Worm (Caenorhabditis elegans) whole organism, young adult: Measurements from ENCODE around the gene catp-6.
A peak's percentile ranks its signal among the peaks of the same experiment; 100 is the strongest.

Experiments
- B0035.1 ChIP-seq: sonication (generic microtip); optimal IDR thresholded peaks from 2 replicates; lab custom pipeline; 2016; ENCODE audit warnings: missing genetic modification characterization, mild to moderate bottlenecking, missing compliant biosample characterization, missing genotype, missing genetic modification reagents
- B0261.1 ChIP-seq: sonication (generic microtip); optimal IDR thresholded peaks from 2 replicates; lab custom pipeline; 2016; ENCODE audit warnings: mild to moderate bottlenecking, missing genetic modification characterization, moderate library complexity, missing compliant biosample characterization
- C06A6.2 ChIP-seq: fragments of 200-800 bp; sonication (Bioruptor generic); conservative IDR thresholded peaks from 2 replicates; pipeline ENCODE4 v1.3.6; 2022; ENCODE audit warnings: missing genetic modification characterization, missing compliant biosample characterization
- C17E4.6 ChIP-seq: fragments of 200-800 bp; sonication (Bioruptor generic); IDR thresholded peaks from 2 replicates; pipeline ENCODE4 v1.3.6; 2022; ENCODE audit warnings: missing genetic modification reagents, missing genetic modification characterization, missing compliant biosample characterization
- D2030.7 ChIP-seq: fragments of 200-800 bp; sonication (Bioruptor generic); IDR thresholded peaks from 2 replicates; pipeline ENCODE4 v1.3.6; 2022; ENCODE audit warnings: missing genetic modification reagents, missing genetic modification characterization, missing compliant biosample characterization
- F22D6.2 ChIP-seq: sonication (generic microtip); optimal IDR thresholded peaks from 2 replicates; lab custom pipeline; 2016; ENCODE audit warnings: mild to moderate bottlenecking, missing genetic modification characterization, missing compliant biosample characterization
- F33H1.4 ChIP-seq: fragments of 200-800 bp; sonication (Bioruptor generic); IDR thresholded peaks from 2 replicates; pipeline ENCODE4 v1.3.6; 2022; ENCODE audit warnings: missing genetic modification reagents, missing genetic modification characterization, missing compliant biosample characterization
- F37B4.10 ChIP-seq: fragments of 200-800 bp; sonication (Bioruptor generic); IDR thresholded peaks from 2 replicates; pipeline ENCODE4 v1.3.6; 2022; ENCODE audit warnings: missing genetic modification characterization, missing compliant biosample characterization
- F49E8.2 ChIP-seq: sonication (generic microtip); optimal IDR thresholded peaks from 3 replicates; lab custom pipeline; 2017; ENCODE audit warnings: missing genetic modification characterization, mild to moderate bottlenecking, missing compliant biosample characterization, antibody characterized with exemption, moderate library complexity; ENCODE audit not compliant: insufficient read depth
- F55B11.4 ChIP-seq: sonication (generic microtip); optimal IDR thresholded peaks from 2 replicates; lab custom pipeline; 2016; ENCODE audit warnings: missing compliant biosample characterization, missing genetic modification characterization, borderline replicate concordance; ENCODE audit not compliant: insufficient read depth
- K11D2.4 ChIP-seq: fragments of 200-800 bp; sonication (Bioruptor generic); IDR thresholded peaks from 2 replicates; pipeline ENCODE4 v1.3.6; 2022; ENCODE audit warnings: missing genetic modification reagents, missing genetic modification characterization, missing compliant biosample characterization
- K12H6.12 ChIP-seq: fragments of 200-800 bp; sonication (Bioruptor generic); optimal IDR thresholded peaks from 2 replicates; lab custom pipeline; 2018; ENCODE audit warnings: mild to moderate bottlenecking, missing genetic modification characterization, missing compliant biosample characterization
- Y53G8AR.9 ChIP-seq: fragments of 200-800 bp; sonication (Bioruptor generic); conservative IDR thresholded peaks from 2 replicates; pipeline ENCODE4 v1.3.6; 2022; ENCODE audit warnings: missing genetic modification reagents, missing genetic modification characterization, missing compliant biosample characterization
- akir-1 ChIP-seq: fragments of 200-800 bp; sonication (Bioruptor generic); optimal IDR thresholded peaks from 2 replicates; lab custom pipeline; 2018; ENCODE audit warnings: mild to moderate bottlenecking, missing genetic modification characterization, moderate library complexity, missing compliant biosample characterization
- attf-6 ChIP-seq: fragments of 200-800 bp; sonication (Bioruptor generic); IDR thresholded peaks from 2 replicates; pipeline ENCODE4 v1.3.6; 2022; ENCODE audit warnings: missing genetic modification reagents, missing genetic modification characterization, missing compliant biosample characterization
- bed-1 ChIP-seq: fragments of 200-800 bp; sonication (Bioruptor generic); IDR thresholded peaks from 2 replicates; pipeline ENCODE4 v1.3.6; 2022; ENCODE audit warnings: missing genetic modification reagents, missing genetic modification characterization, missing compliant biosample characterization
- cebp-1 ChIP-seq, 2 experiments: fragments of 200-800 bp in 1 of 2; sonication (Bioruptor generic) in 1 of 2; sonication (generic microtip) in 1 of 2; IDR thresholded peaks in 1 of 2; optimal IDR thresholded peaks in 1 of 2; 2 replicates each; pipeline versions ENCODE4 v1.3.6 to Lab custom; 2017 to 2022; ENCODE audit warnings: missing compliant biosample characterization in 2 of 2, missing genetic modification characterization in 2 of 2, mild to moderate bottlenecking in 1 of 2, missing genetic modification reagents in 1 of 2, moderate library complexity in 1 of 2
- cebp-2 ChIP-seq: fragments of 200-800 bp; sonication (Bioruptor generic); IDR thresholded peaks from 2 replicates; pipeline ENCODE4 v1.3.6; 2022; ENCODE audit warnings: missing genetic modification characterization, missing compliant biosample characterization
- ceh-100 ChIP-seq: fragments of 200-800 bp; sonication (Bioruptor generic); IDR thresholded peaks from 2 replicates; pipeline ENCODE4 v1.3.6; 2022; ENCODE audit warnings: missing genetic modification reagents, missing genetic modification characterization, missing compliant biosample characterization
- ceh-91 ChIP-seq: fragments of 200-800 bp; sonication (Bioruptor generic); IDR thresholded peaks from 2 replicates; pipeline ENCODE4 v1.3.6; 2022; ENCODE audit warnings: missing genetic modification reagents, missing genetic modification characterization, missing compliant biosample characterization
- egl-18 ChIP-seq: fragments of 200-800 bp; sonication (Bioruptor generic); IDR thresholded peaks from 2 replicates; pipeline ENCODE4 v1.3.6; 2022; ENCODE audit warnings: missing genetic modification reagents, missing genetic modification characterization, missing compliant biosample characterization
- ekl-4 ChIP-seq: fragments of 200-800 bp; sonication (Bioruptor generic); IDR thresholded peaks from 2 replicates; pipeline ENCODE4 v1.3.6; 2022; ENCODE audit warnings: missing genetic modification reagents, missing genetic modification characterization, missing compliant biosample characterization
- lin-26 ChIP-seq: fragments of 200-800 bp; sonication (Bioruptor generic); IDR thresholded peaks from 2 replicates; pipeline ENCODE4 v1.3.6; 2022; ENCODE audit warnings: missing genetic modification reagents, missing genetic modification characterization, missing compliant biosample characterization
- lin-35 ChIP-seq, 3 experiments: fragments of 150-350 bp in 2 of 3; sonication (generic microtip) in 1 of 3; optimal IDR thresholded peaks; 2 replicates each; lab custom pipeline; 2014 to 2018; ENCODE audit warnings: missing biosample characterization in 3 of 3, missing genetic modification characterization in 3 of 3, missing genetic modification reagents in 3 of 3
- lin-54 ChIP-seq: fragments of 200-800 bp; sonication (Bioruptor generic); optimal IDR thresholded peaks from 2 replicates; lab custom pipeline; 2018; ENCODE audit warnings: mild to moderate bottlenecking, missing genetic modification characterization, missing compliant biosample characterization
- lir-1 ChIP-seq: fragments of 200-800 bp; sonication (Bioruptor generic); conservative IDR thresholded peaks from 2 replicates; pipeline ENCODE4 v1.3.6; 2022; ENCODE audit warnings: missing genetic modification reagents, missing genetic modification characterization, missing compliant biosample characterization
- lsy-27 ChIP-seq: sonication (generic microtip); optimal IDR thresholded peaks from 2 replicates; lab custom pipeline; 2017; ENCODE audit warnings: missing genetic modification characterization, mild to moderate bottlenecking, missing compliant biosample characterization, antibody characterized with exemption, missing genotype, borderline replicate concordance; ENCODE audit not compliant: insufficient read depth
- madf-6 ChIP-seq: fragments of 200-800 bp; sonication (Bioruptor generic); IDR thresholded peaks from 2 replicates; pipeline ENCODE4 v1.3.6; 2022; ENCODE audit warnings: missing genetic modification reagents, missing genetic modification characterization, missing compliant biosample characterization
- mcd-1 ChIP-seq: fragments of 200-800 bp; sonication (Bioruptor generic); IDR thresholded peaks from 2 replicates; pipeline ENCODE4 v1.3.6; 2022; ENCODE audit warnings: missing genetic modification reagents, missing genetic modification characterization, missing compliant biosample characterization
- mel-28 ChIP-seq: sonication (generic microtip); optimal IDR thresholded peaks from 2 replicates; lab custom pipeline; 2016; ENCODE audit warnings: borderline replicate concordance, mild to moderate bottlenecking, missing genetic modification characterization, missing compliant biosample characterization
- nhr-27 ChIP-seq: fragments of 200-800 bp; sonication (Bioruptor generic); optimal IDR thresholded peaks from 2 replicates; lab custom pipeline; 2018; ENCODE audit warnings: mild to moderate bottlenecking, missing genetic modification characterization, moderate library complexity, missing compliant biosample characterization
- sea-2 ChIP-seq: fragments of 200-800 bp; sonication (Bioruptor generic); IDR thresholded peaks from 2 replicates; pipeline ENCODE4 v1.3.6; 2022; ENCODE audit warnings: missing genetic modification characterization, missing compliant biosample characterization
- unc-130 ChIP-seq: sonication (generic microtip); optimal IDR thresholded peaks from 2 replicates; lab custom pipeline; 2016; ENCODE audit warnings: missing genetic modification reagents, missing genetic modification characterization, missing compliant biosample characterization
- zfh-2 ChIP-seq: fragments of 200-800 bp; sonication (Bioruptor generic); conservative IDR thresholded peaks from 2 replicates; pipeline ENCODE4 v1.3.6; 2022; ENCODE audit warnings: missing genetic modification reagents, missing genetic modification characterization, missing compliant biosample characterization
- zim-3 ChIP-seq: sonication (generic microtip); optimal IDR thresholded peaks from 2 replicates; lab custom pipeline; 2017; ENCODE audit warnings: mild to moderate bottlenecking, missing genetic modification characterization, moderate library complexity, missing compliant biosample characterization
- ztf-18 ChIP-seq: sonication (generic microtip); optimal IDR thresholded peaks from 2 replicates; lab custom pipeline; 2016; ENCODE audit warnings: missing genotype, mild to moderate bottlenecking, missing genetic modification characterization, missing compliant biosample characterization
- ztf-25 ChIP-seq: fragments of 200-800 bp; sonication (Bioruptor generic); IDR thresholded peaks from 2 replicates; pipeline ENCODE4 v1.3.6; 2022; ENCODE audit warnings: missing genetic modification reagents, missing genetic modification characterization, missing compliant biosample characterization
- ztf-26 ChIP-seq: sonication (generic microtip); optimal IDR thresholded peaks from 2 replicates; lab custom pipeline; 2017; ENCODE audit warnings: missing genetic modification characterization, missing compliant biosample characterization
- ztf-28 ChIP-seq: fragments of 200-800 bp; sonication (Bioruptor generic); IDR thresholded peaks from 2 replicates; pipeline ENCODE4 v1.3.6; 2022; ENCODE audit warnings: missing genetic modification reagents, missing genetic modification characterization, missing compliant biosample characterization

The catp-6 gene

DNA sequence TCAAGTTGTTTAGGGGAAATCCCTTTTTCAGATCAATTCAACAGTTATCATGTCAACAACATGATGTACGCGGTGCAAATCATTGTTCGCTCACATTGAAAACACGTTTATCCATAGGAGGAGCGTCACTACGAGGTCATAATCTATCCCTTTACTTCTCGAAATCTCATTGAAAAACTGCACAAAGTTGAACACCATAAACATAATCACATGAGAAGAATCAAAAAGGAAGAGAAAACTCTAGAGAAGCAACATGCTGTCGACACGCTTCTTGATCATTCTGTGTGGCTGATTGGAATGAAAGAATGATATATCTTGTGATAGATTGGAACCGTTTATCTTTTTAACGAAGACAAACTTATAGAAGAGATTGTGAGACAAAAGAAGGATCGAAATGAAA, 43.5 kb upstream of the catp-6 start (continued):
- no peak for TF ChIP-seq attf-6 (GFP tag; lab: Robert Waterston, UW)
- TF ChIP-seq lin-26 (GFP tag; lab: Robert Waterston, UW) = peak; percentile 48; the same call in 1 of the 2 replicates
- TF ChIP-seq F22D6.2 = peak; percentile 70
- TF ChIP-seq F49E8.2 (tag; lab: Kevin White, UChicago) = no peak
- TF ChIP-seq lin-35 (GFP tag; optimal IDR thresholded peaks at IDR 0.05; lab: Kevin White, UChicago) = no peak
- no peak for TF ChIP-seq unc-130 (GFP tag; lab: Kevin White, UChicago)
- no peak for TF ChIP-seq ekl-4 (GFP tag; lab: Robert Waterston, UW)
- TF ChIP-seq K11D2.4 (GFP tag; lab: Robert Waterston, UW) = peak; percentile 75; the same call in 1 of the 2 replicates
- TF ChIP-seq C06A6.2 (GFP tag; lab: Robert Waterston, UW) = 0 out of 2 replicates have a peak, but pooled peaks have one; percentile 19
- TF ChIP-seq ceh-91 (GFP tag; lab: Robert Waterston, UW) = no peak
- peak; percentile 84 for TF ChIP-seq ztf-26 (tag; lab: Kevin White, UChicago)
- no peak for TF ChIP-seq cebp-1 (GFP tag; IDR thresholded peaks at IDR 0.05; lab: Robert Waterston, UW)
- TF ChIP-seq cebp-1 (tag; optimal IDR thresholded peaks at IDR 0.05; lab: Kevin White, UChicago) = peak; percentile 27

DNA sequence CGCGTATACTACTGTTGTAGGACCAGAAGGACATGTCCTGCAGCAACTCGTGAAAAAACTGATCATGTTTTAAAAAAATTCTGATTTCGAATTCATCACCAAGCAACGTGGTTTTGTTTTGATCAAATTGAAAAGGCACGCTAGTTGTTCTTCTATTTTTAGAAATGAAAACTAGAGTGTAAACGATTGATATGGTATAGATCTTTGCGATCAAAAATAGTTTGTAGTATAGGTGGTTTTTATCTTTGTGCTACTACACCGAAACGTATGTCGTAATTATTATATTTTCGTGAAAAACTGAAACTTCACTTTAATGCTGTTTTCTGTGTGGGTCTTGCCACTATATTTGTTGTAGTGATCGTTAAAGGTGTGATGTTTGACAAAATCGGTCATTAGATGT, 42.5 kb upstream of the catp-6 start:
- TF ChIP-seq B0261.1 (tag; lab: Kevin White, UChicago) = no peak
- TF ChIP-seq F49E8.2 (tag; lab: Kevin White, UChicago) = no peak
- TF ChIP-seq ztf-28 (GFP tag; lab: Robert Waterston, UW) = no peak
- TF ChIP-seq Y53G8AR.9 (GFP tag; lab: Robert Waterston, UW) = no peak
- TF ChIP-seq B0035.1 (tag; lab: Kevin White, UChicago) = no peak
- TF ChIP-seq lir-1 (GFP tag; lab: Robert Waterston, UW) = no peak
- no peak for TF ChIP-seq cebp-2
- TF ChIP-seq zim-3 (tag; lab: Kevin White, UChicago) = no peak
- TF ChIP-seq lin-26 (GFP tag; lab: Robert Waterston, UW) = no peak
- TF ChIP-seq lin-54 = no peak
- TF ChIP-seq sea-2 (GFP tag; lab: Robert Waterston, UW) = no peak
- no peak for TF ChIP-seq D2030.7
- TF ChIP-seq C17E4.6 = no peak
- TF ChIP-seq nhr-27 (tag; lab: Kevin White, UChicago) = no peak
- TF ChIP-seq ceh-100 (GFP tag; lab: Robert Waterston, UW) = no peak

DNA sequence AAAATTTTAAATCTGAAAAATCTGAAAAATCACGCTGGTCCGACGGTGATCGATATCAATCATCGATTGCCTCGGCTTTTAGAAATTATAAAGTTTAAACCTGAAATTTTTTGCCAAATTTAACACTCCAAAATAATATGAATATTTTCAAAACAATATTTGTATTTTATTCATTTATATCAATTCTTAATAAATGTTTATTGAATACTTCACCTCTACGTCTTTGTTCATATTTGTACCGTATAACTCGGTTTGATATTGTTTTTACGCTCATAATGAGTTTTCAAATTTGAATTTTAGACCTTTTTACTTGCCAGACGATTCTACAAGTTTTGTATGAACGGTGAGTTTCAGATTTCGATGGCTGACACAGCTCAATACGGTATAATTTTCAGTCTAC, 40.4 kb upstream of the catp-6 start, which contains the start of the genes K07F5.15 and K07F5.22:
Gene K07F5.15, plus strand, starts transcription at position 301 of the 400 bp plus-strand sequence.
Gene K07F5.22, plus strand, starts transcription at position 301 of the 400 bp plus-strand sequence.
- no peak for TF ChIP-seq Y53G8AR.9 (GFP tag; lab: Robert Waterston, UW)
- TF ChIP-seq F55B11.4 (tag; lab: Kevin White, UChicago) = no peak
- no peak for TF ChIP-seq akir-1
- TF ChIP-seq ztf-18 (tag; lab: Kevin White, UChicago) = no peak
- TF ChIP-seq madf-6 = no peak
- TF ChIP-seq zfh-2 = no peak
- no peak for TF ChIP-seq mel-28
- no peak for TF ChIP-seq ztf-25
- TF ChIP-seq, all 124 proteins: peak for 0

DNA sequence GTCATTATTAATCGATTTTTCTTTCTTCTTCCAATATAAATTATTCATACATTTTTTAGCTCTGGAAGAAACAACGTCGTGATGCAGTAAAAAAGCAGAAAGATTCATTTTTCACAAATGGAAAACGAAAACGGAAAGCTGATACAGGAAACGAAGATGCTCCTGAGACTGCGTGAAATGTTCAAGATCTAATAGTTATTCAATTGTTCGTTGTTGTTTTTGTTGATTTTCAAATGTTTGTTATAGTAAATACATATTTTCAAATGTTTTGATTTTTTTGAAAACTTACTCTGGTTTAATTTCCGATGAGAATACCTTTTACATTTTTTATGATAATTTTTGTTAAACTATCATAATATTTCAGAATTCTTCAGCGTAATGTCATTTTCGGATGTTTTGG, 39.4 kb upstream of the catp-6 start, which contains the start of gene K07F5.16:
Gene K07F5.16, plus strand, starts transcription at position 301 of the 400 bp plus-strand sequence.
- no peak for TF ChIP-seq ztf-26 (tag; lab: Kevin White, UChicago)
- TF ChIP-seq ztf-25 = no peak
- no peak for TF ChIP-seq B0035.1 (tag; lab: Kevin White, UChicago)
- TF ChIP-seq F33H1.4 (GFP tag; lab: Robert Waterston, UW) = no peak
- no peak for TF ChIP-seq lsy-27 (tag; lab: Kevin White, UChicago)
- TF ChIP-seq egl-18 (GFP tag; lab: Robert Waterston, UW) = no peak
- TF ChIP-seq F22D6.2 = no peak
- no peak for TF ChIP-seq K12H6.12 (tag; lab: Kevin White, UChicago)
- no peak for TF ChIP-seq attf-6 (GFP tag; lab: Robert Waterston, UW)
- TF ChIP-seq F37B4.10 (GFP tag; lab: Robert Waterston, UW) = no peak
- no peak for TF ChIP-seq F49E8.2 (tag; lab: Kevin White, UChicago)
- no peak for TF ChIP-seq cebp-1 (GFP tag; IDR thresholded peaks at IDR 0.05; lab: Robert Waterston, UW)
- no peak for TF ChIP-seq cebp-1 (tag; optimal IDR thresholded peaks at IDR 0.05; lab: Kevin White, UChicago)
- TF ChIP-seq bed-1 (GFP tag; lab: Robert Waterston, UW) = no peak
- TF ChIP-seq mcd-1 (GFP tag; lab: Robert Waterston, UW) = no peak
- TF ChIP-seq D2030.7 = no peak
